Worm (Caenorhabditis elegans) whole organism, late embryonic: ENCODE data around the gene irld-19.

Experiments
- F13H6.1 ChIP-seq: sonication (generic microtip); optimal IDR thresholded peaks from 2 replicates; lab custom pipeline; 2016; ENCODE audit warnings: missing genetic modification characterization, missing compliant biosample characterization
- ama-1 ChIP-seq: fragments of 150-350 bp; optimal IDR thresholded peaks from 2 replicates; lab custom pipeline; 2014
- ets-4 ChIP-seq: sonication (generic microtip); optimal IDR thresholded peaks from 2 replicates; lab custom pipeline; 2016; ENCODE audit warnings: missing genetic modification characterization, missing compliant biosample characterization
- fkh-10 ChIP-seq: fragments of 150-350 bp; optimal IDR thresholded peaks from 2 replicates; lab custom pipeline; 2014; ENCODE audit warnings: missing biosample characterization, missing genetic modification reagents, missing genetic modification characterization
- lin-11 ChIP-seq: fragments of 200-800 bp; sonication (Bioruptor generic); optimal IDR thresholded peaks from 2 replicates; lab custom pipeline; 2018; ENCODE audit warnings: mild to moderate bottlenecking, missing genetic modification characterization, missing compliant biosample characterization
- nfya-1 ChIP-seq: sonication (generic microtip); optimal IDR thresholded peaks from 2 replicates; lab custom pipeline; 2017; ENCODE audit warnings: missing genetic modification characterization, mild to moderate bottlenecking, missing compliant biosample characterization, antibody characterized with exemption, moderate library complexity
- nhr-11 ChIP-seq: fragments of 150-350 bp; optimal IDR thresholded peaks from 2 replicates; lab custom pipeline; 2014; ENCODE audit warnings: missing biosample characterization, missing genetic modification characterization
- npax-4 ChIP-seq: sonication (generic microtip); optimal IDR thresholded peaks from 2 replicates; lab custom pipeline; 2016; ENCODE audit warnings: missing genetic modification characterization, missing compliant biosample characterization
- pha-4 ChIP-seq: fragments of 150-350 bp; optimal IDR thresholded peaks from 2 replicates; lab custom pipeline; 2018; ENCODE audit warnings: missing biosample characterization, missing genetic modification reagents, missing genetic modification characterization
- pqm-1 ChIP-seq: sonication (generic microtip); optimal IDR thresholded peaks from 2 replicates; lab custom pipeline; 2016; ENCODE audit warnings: missing genetic modification characterization, missing compliant biosample characterization
- pros-1 ChIP-seq: fragments of 150-350 bp; optimal IDR thresholded peaks from 2 replicates; lab custom pipeline; 2014; ENCODE audit warnings: missing biosample characterization, missing genetic modification reagents, missing genetic modification characterization
- tbx-2 ChIP-seq: sonication (generic microtip); optimal IDR thresholded peaks from 2 replicates; lab custom pipeline; 2016; ENCODE audit warnings: missing genetic modification characterization, missing compliant biosample characterization
- unc-3 ChIP-seq, 2 experiments: fragments of 200-800 bp in 1 of 2; sonication (Bioruptor generic) in 1 of 2; sonication (generic microtip) in 1 of 2; conservative IDR thresholded peaks in 1 of 2; optimal IDR thresholded peaks in 1 of 2; 2 replicates each; pipeline versions ENCODE4 v1.3.6 to Lab custom; 2016 to 2022; ENCODE audit warnings: missing compliant biosample characterization in 2 of 2, missing genetic modification characterization in 2 of 2, missing genetic modification reagents in 1 of 2
- unc-86 ChIP-seq: sonication (generic microtip); optimal IDR thresholded peaks from 2 replicates; lab custom pipeline; 2016; ENCODE audit warnings: missing genetic modification characterization, missing compliant biosample characterization

DNA sequence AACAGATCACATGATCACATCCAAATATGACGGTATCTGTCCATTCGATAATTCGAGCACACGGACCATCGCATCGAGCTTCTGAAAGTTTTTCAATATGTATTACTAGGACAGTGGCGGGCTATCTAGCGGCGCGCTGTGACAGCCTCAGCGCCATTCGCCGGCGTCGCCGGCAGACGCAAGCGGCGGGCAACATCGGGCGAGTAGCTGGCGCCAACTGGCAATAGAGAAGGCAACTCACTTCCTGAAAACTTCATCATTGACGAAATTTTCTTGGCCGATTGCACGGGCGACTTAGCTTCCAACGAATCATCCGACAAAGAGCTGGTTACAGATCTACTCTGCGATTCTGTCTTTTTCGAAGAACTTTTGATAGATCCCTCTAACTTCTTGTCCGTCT, 24.1 kb upstream of the irld-19 start:
- TF ChIP-seq npax-4 (tag; lab: Kevin White, UChicago) (no peak), nhr-11 (no peak), tbx-2 (no peak), ama-1 (lab: Kevin White, UChicago) (no peak), fkh-10 (GFP tag; lab: Kevin White, UChicago) (no peak), pros-1 (tag; lab: Kevin White, UChicago) (no peak), unc-86 (tag; lab: Kevin White, UChicago) (no peak), F13H6.1 (no peak), lin-11 (tag; lab: Kevin White, UChicago) (no peak), nfya-1 (tag; lab: Kevin White, UChicago) (no peak), unc-3 (GFP tag; conservative IDR thresholded peaks at IDR 0.05; lab: Robert Waterston, UW) (no peak), unc-3 (tag; optimal IDR thresholded peaks at IDR 0.05; lab: Kevin White, UChicago) (no peak), ets-4 (tag; lab: Kevin White, UChicago) (no peak), pqm-1 (tag; lab: Kevin White, UChicago) (no peak), pha-4 (no peak)
